Fruit fly (Drosophila melanogaster): ENCODE results near the gene CG32037.

dm6 chr3L:9452422-9452821, 39.6 kb downstream of the CG32037 start:
- TF ChIP-seq CG17806 (tag; optimal IDR thresholded peaks at IDR 0.05) (no peak), CG15710 (tag; optimal IDR thresholded peaks at IDR 0.05) (no peak), EcR (GFP tag; optimal IDR thresholded peaks at IDR 0.05) (no peak), Snoo (tag; optimal IDR thresholded peaks at IDR 0.05) (no peak), CG4496 (GFP tag; IDR thresholded peaks at IDR 0.05) (0 out of 3 replicates have a peak, but pooled peaks have one; percentile 6), CG13204 (GFP tag; optimal IDR thresholded peaks at IDR 0.05) (no peak), CG10348 (GFP tag; IDR thresholded peaks at IDR 0.05) (no peak)

All from whole organism, pupa.